Worm (Caenorhabditis elegans) whole organism, L2 larva: ENCODE data around the gene T26H5.10.

Source experiments
- blmp-1 ChIP-seq: sonication (generic microtip); optimal IDR thresholded peaks from 2 replicates; lab custom pipeline; 2017; ENCODE audit warnings: missing genetic modification characterization, mild to moderate bottlenecking, missing compliant biosample characterization, antibody characterized with exemption, moderate library complexity; ENCODE audit not compliant: insufficient read depth
- ceh-82 ChIP-seq: fragments of 150-350 bp; optimal IDR thresholded peaks from 2 replicates; lab custom pipeline; 2014; ENCODE audit warnings: missing biosample characterization, missing genetic modification characterization
- elt-1 ChIP-seq: fragments of 150-350 bp; optimal IDR thresholded peaks from 2 replicates; lab custom pipeline; 2014; ENCODE audit warnings: missing biosample characterization, missing genetic modification characterization
- fos-1 ChIP-seq: fragments of 150-350 bp; optimal IDR thresholded peaks from 2 replicates; lab custom pipeline; 2014; ENCODE audit warnings: missing biosample characterization, missing genetic modification characterization
- lin-13 ChIP-seq: fragments of 150-350 bp; optimal IDR thresholded peaks from 2 replicates; lab custom pipeline; 2014; ENCODE audit warnings: missing biosample characterization, missing genetic modification reagents, missing genetic modification characterization
- lsy-2 ChIP-seq, 2 experiments: fragments of 150-350 bp in 1 of 2; sonication (generic microtip) in 1 of 2; optimal IDR thresholded peaks; 2 replicates each; lab custom pipeline; 2014 to 2017; ENCODE audit warnings: missing biosample characterization in 2 of 2, missing genetic modification characterization in 2 of 2
- nhr-23 ChIP-seq: fragments of 150-350 bp; optimal IDR thresholded peaks from 2 replicates; lab custom pipeline; 2014; ENCODE audit warnings: missing biosample characterization, missing genetic modification reagents, missing genetic modification characterization
- skn-1 ChIP-seq: sonication (generic microtip); optimal IDR thresholded peaks from 2 replicates; lab custom pipeline; 2017; ENCODE audit warnings: missing biosample characterization, missing genetic modification characterization
- zag-1 ChIP-seq: fragments of 150-350 bp; optimal IDR thresholded peaks from 2 replicates; lab custom pipeline; 2014; ENCODE audit warnings: missing biosample characterization, missing genetic modification characterization

- TF ChIP-seq blmp-1 (tag; lab: Kevin White, UChicago) (no peak), zag-1 (tag; lab: Kevin White, UChicago) (no peak), ceh-82 (no peak), lin-13 (no peak), lsy-2 (tag; optimal IDR thresholded peaks at IDR 0.05; lab: Kevin White, UChicago) (no peak), skn-1 (tag; lab: Kevin White, UChicago) (no peak), fos-1 (no peak), nhr-23 (tag; lab: Kevin White, UChicago) (no peak), elt-1 (tag; lab: Kevin White, UChicago) (no peak)
Observed at ce11 chrV:15464402-15464801, 20.8 kb upstream of the T26H5.10 start, which contains the start of gene rocf-1.
